Fruit fly (Drosophila melanogaster): ENCODE data around the gene CG12237.

Gene CG12237

dm6 chrX:19665684-19666141, 23.0 kb upstream of the CG12237 start (continued):
- TF ChIP-seq CG16815 (GFP tag; optimal IDR thresholded peaks at IDR 0.05) (peak; percentile 4), gsb (GFP tag; IDR thresholded peaks at IDR 0.05) (peak; percentile 48; the same call in 1 of the 2 replicates), kni (GFP tag; optimal IDR thresholded peaks at IDR 0.05) (peak; percentile 38), pfk (GFP tag; optimal IDR thresholded peaks at IDR 0.05) (no peak), crp (GFP tag; optimal IDR thresholded peaks at IDR 0.05) (peak in 1 of 2 experiments; percentile 23)

dm6 chrX:19663859-19664728, 21.4 kb upstream of the CG12237 start, which contains the start of the genes CG14223 and Ssu72:
Gene CG14223, minus strand, starts transcription at chrX:19663971.
Gene Ssu72, plus strand, starts transcription at chrX:19664561.
- TF ChIP-seq Six4 (GFP tag; optimal IDR thresholded peaks at IDR 0.05): no peak
- peak; percentile 33 for TF ChIP-seq Ets97D (GFP tag; optimal IDR thresholded peaks at IDR 0.05)
- TF ChIP-seq CG14860 (GFP tag; IDR thresholded peaks at IDR 0.05; ENCODE audit: partially characterized antibody): peak; percentile 49; the same call in 2 of the 3 replicates
- TF ChIP-seq Dp (GFP tag; optimal IDR thresholded peaks at IDR 0.05): peak; percentile 86
- TF ChIP-seq knrl (GFP tag; IDR thresholded peaks at IDR 0.05; ENCODE audit: partially characterized antibody): peak; percentile 78; the same call in 2 of the 3 replicates
- TF ChIP-seq Kr (GFP tag; optimal IDR thresholded peaks at IDR 0.05): no peak
- peak; percentile 81 for TF ChIP-seq onecut (GFP tag; IDR thresholded peaks at IDR 0.05)
- TF ChIP-seq Bgb (GFP tag; IDR thresholded peaks at IDR 0.05; ENCODE audit: partially characterized antibody): peak; percentile 81
- peak; percentile 72 for TF ChIP-seq inv (GFP tag; IDR thresholded peaks at IDR 0.05; ENCODE audit: partially characterized antibody)
- no peak for TF ChIP-seq CG5180 (GFP tag; optimal IDR thresholded peaks at IDR 0.05)
- TF ChIP-seq Gsc (GFP tag; IDR thresholded peaks at IDR 0.05): no peak
- no peak for TF ChIP-seq zf30C (GFP tag; optimal IDR thresholded peaks at IDR 0.05)
- peak; percentile 34 for TF ChIP-seq row (GFP tag; IDR thresholded peaks at IDR 0.05)
- TF ChIP-seq usp (GFP tag; optimal IDR thresholded peaks at IDR 0.05): no peak
- TF ChIP-seq nau (GFP tag; optimal IDR thresholded peaks at IDR 0.05): no peak
- TF ChIP-seq hbn (GFP tag; IDR thresholded peaks at IDR 0.05; ENCODE audit: partially characterized antibody): peak; percentile 73
- TF ChIP-seq tna (GFP tag; IDR thresholded peaks at IDR 0.05; ENCODE audit: partially characterized antibody): peak; percentile 60
- peak; percentile 91 for TF ChIP-seq zen2 (GFP tag; IDR thresholded peaks at IDR 0.05; ENCODE audit: partially characterized antibody)
- TF ChIP-seq Rx (GFP tag; IDR thresholded peaks at IDR 0.05): no peak
- TF ChIP-seq amos (GFP tag; IDR thresholded peaks at IDR 0.05; ENCODE audit: partially characterized antibody): peak; percentile 87
- TF ChIP-seq CG2129 (GFP tag; IDR thresholded peaks at IDR 0.05; ENCODE audit: partially characterized antibody): peak; percentile 71
- TF ChIP-seq Ets65A (GFP tag): peak; percentile 38
- TF ChIP-seq CG42726 (GFP tag; IDR thresholded peaks at IDR 0.05; ENCODE audit: partially characterized antibody): peak; percentile 64; the same call in 1 of the 2 replicates
- peak; percentile 75 for TF ChIP-seq CG34224 (GFP tag; IDR thresholded peaks at IDR 0.05; ENCODE audit: partially characterized antibody)
- peak; percentile 61; the same call in 1 of the 3 replicates for TF ChIP-seq hb (GFP tag; IDR thresholded peaks at IDR 0.05; ENCODE audit: partially characterized antibody)
- TF ChIP-seq CG9932 (GFP tag; IDR thresholded peaks at IDR 0.05): peak; percentile 58
- no peak for TF ChIP-seq Ravus (GFP tag; IDR thresholded peaks at IDR 0.05)
- no peak for TF ChIP-seq Side (GFP tag; optimal IDR thresholded peaks at IDR 0.05)
- peak; percentile 66 for TF ChIP-seq Dref (GFP tag; IDR thresholded peaks at IDR 0.05)
- TF ChIP-seq pzg (GFP tag; optimal IDR thresholded peaks at IDR 0.05): peak; percentile 59
- peak; percentile 64 for TF ChIP-seq ato (GFP tag; IDR thresholded peaks at IDR 0.05; ENCODE audit: partially characterized antibody)
- peak; percentile 31 for TF ChIP-seq CG14710 (tag; optimal IDR thresholded peaks at IDR 0.05)
- peak; percentile 84 for TF ChIP-seq CG13287 (GFP tag; IDR thresholded peaks at IDR 0.05; ENCODE audit: partially characterized antibody)
- peak; percentile 3 for TF ChIP-seq CG12391 (tag; optimal IDR thresholded peaks at IDR 0.05)
- TF ChIP-seq Doc3 (GFP tag; IDR thresholded peaks at IDR 0.05; ENCODE audit: partially characterized antibody): peak; percentile 80
- TF ChIP-seq CG6791 (GFP tag; IDR thresholded peaks at IDR 0.05; ENCODE audit: partially characterized antibody): peak; percentile 78
- peak; percentile 78 for TF ChIP-seq Sry-δ (GFP tag; optimal IDR thresholded peaks at IDR 0.05)
- TF ChIP-seq Gug (GFP tag; IDR thresholded peaks at IDR 0.05): 0 out of 4 replicates have a peak, but pooled peaks have one; percentile 13
- peak; percentile 73 for TF ChIP-seq BEAF-32 (GFP tag; optimal IDR thresholded peaks at IDR 0.05)

Data from whole organism, embryonic.